Fruit fly (Drosophila melanogaster) whole organism: ENCODE measurements around the gene Srg2.

Experiments used
- CG8478 ChIP-seq: fragments of >200 bp; optimal IDR thresholded peaks from 2 replicates; lab custom pipeline; 2018; ENCODE audit warnings: inconsistent platforms
- Dll ChIP-seq: fragments of >200 bp; optimal IDR thresholded peaks from 2 replicates; lab custom pipeline; 2017
- EcR ChIP-seq, 2 experiments: fragments of >200 bp; optimal IDR thresholded peaks; 2 replicates each; lab custom pipeline; 2017; ENCODE audit warnings: missing biosample characterization in 2 of 2, missing genetic modification characterization in 2 of 2, missing genetic modification reagents in 2 of 2
- pan ChIP-seq: fragments of >200 bp; optimal IDR thresholded peaks from 2 replicates; lab custom pipeline; 2017
- psq ChIP-seq: fragments of >200 bp; optimal IDR thresholded peaks from 2 replicates; lab custom pipeline; 2017
- usp ChIP-seq: fragments of >200 bp; optimal IDR thresholded peaks from 2 replicates; lab custom pipeline; 2017; ENCODE audit warnings: missing biosample characterization, missing genetic modification characterization, mixed read lengths

The Srg2 gene

DNA sequence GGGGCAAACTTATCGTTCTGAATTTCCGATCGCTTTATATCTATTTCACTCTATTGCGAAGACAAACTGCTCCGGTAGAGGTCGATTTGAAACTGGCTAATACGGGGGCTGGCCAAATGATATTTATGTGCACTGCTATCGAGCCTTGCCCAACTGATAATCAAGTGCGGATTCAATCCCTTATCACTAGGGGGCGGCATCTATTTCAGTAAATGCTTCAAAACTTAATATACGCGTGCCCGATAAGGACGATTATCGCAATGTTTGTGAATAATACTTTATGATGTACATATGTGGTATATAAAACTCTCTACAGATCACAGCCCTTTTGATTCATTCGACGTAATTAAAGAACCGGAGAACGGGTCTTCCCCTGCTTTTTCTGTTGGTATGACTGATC, at the start of gene Srg2:
Gene Srg2, minus strand, starts transcription at position 101 of the 400 bp plus-strand sequence.
- TF ChIP-seq CG8478 (lab: Kevin White, UChicago) (no peak), pan (no peak), Dll (lab: Kevin White, UChicago) (no peak), EcR (GFP tag; optimal IDR thresholded peaks at IDR 0.05; lab: Kevin White, UChicago) (no peak), usp (GFP tag; lab: Kevin White, UChicago) (no peak), psq (no peak)

DNA sequence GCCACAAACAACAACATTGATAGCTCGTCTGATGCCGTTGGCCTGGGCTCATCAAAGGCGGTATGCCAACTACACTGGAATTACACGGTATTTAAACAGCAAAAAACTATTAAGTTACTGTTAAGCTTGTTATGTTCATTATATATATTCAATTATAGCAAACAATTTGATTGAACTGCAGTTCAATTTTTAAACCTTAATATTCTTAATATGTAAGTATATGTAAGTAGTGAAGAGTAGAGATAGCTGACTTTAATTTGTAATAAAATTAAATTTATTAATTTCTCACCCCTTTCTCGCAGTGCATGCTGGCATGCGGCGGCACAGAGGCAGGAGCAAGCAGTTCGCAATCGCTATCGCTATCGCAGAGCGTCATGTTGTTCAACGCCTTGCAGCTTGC, 12.5 kb upstream of the Srg2 start:
- TF ChIP-seq usp (GFP tag; lab: Kevin White, UChicago) (no peak), CG8478 (lab: Kevin White, UChicago) (no peak), pan (no peak), Dll (lab: Kevin White, UChicago) (no peak), psq (no peak), EcR (GFP tag; optimal IDR thresholded peaks at IDR 0.05; lab: Kevin White, UChicago) (no peak)

DNA sequence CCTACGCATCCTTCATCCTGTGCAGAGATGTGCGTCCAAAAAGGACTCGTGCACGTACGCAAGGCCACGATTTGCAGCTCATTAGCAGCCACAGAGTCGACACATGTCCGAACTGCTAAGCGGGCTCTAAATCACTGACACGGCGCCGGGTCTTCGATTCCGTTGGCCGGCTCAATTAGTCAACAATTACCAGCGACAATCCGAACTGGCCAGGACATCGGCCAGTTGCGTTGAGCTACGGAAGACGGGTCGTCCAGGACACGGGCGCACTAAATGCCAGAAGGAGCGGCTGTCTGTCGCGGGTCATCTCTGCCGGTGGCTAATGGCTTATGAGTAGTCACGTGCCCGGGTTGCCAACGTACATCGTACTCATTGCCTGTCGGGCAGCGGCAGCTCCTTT, 7.9 kb upstream of the Srg2 start:
- TF ChIP-seq CG8478 (lab: Kevin White, UChicago) (no peak), pan (no peak), Dll (lab: Kevin White, UChicago) (no peak), EcR (GFP tag; optimal IDR thresholded peaks at IDR 0.05; lab: Kevin White, UChicago) (no peak), psq (no peak), usp (GFP tag; lab: Kevin White, UChicago) (no peak)

DNA sequence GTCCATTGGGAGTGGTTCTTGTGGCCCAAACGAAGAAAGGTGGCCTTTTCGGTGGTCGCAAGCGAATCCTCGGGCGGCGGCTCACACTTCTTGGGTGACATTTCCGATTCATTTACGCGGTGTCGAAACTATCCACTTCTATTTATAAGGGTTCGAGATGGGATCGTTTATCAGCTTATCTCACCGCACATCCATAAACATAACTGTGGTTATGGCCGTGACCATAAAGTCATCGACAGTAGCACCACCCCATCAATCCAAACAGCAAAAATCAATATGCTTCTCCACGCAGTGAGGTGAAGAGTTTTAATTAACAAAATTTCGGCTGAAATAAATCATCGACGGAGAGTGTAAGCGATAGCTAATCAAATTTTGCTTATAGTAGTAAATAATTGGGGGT, 2.9 kb upstream of the Srg2 start, which contains the start of gene CG42826:
Gene CG42826, minus strand, starts transcription at position 101 of the 400 bp plus-strand sequence.
- no peak for TF ChIP-seq psq
- TF ChIP-seq usp (GFP tag; lab: Kevin White, UChicago) = no peak
- TF ChIP-seq Dll (lab: Kevin White, UChicago) = no peak
- TF ChIP-seq EcR (GFP tag; optimal IDR thresholded peaks at IDR 0.05; lab: Kevin White, UChicago) = no peak
- TF ChIP-seq pan = no peak
- TF ChIP-seq CG8478 (lab: Kevin White, UChicago) = no peak

DNA sequence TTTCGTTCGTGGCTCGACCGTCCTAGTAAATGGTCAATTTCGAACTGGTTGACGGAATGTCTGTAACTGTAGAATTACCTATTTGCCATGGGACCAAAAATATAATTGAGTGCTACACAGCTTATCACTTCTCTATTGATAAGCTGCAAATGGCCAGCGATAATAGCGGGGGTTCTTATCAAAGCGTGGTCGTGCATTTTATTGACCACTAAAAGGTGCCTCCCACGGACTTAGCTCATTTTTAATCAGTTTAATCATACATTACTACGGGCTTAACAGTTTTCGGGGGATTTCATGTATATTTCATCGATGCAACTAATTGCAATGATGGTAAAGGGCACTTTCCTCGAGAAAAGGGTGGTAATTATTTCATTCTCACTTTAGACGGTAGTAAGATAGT, 3.2 kb downstream of the Srg2 start, which contains the start of gene CG32054:
Gene CG32054, minus strand, starts transcription at position 17 of the 400 bp plus-strand sequence.
- TF ChIP-seq Dll (lab: Kevin White, UChicago) = no peak
- TF ChIP-seq usp (GFP tag; lab: Kevin White, UChicago) = no peak
- no peak for TF ChIP-seq EcR (GFP tag; optimal IDR thresholded peaks at IDR 0.05; lab: Kevin White, UChicago)
- no peak for TF ChIP-seq psq
- TF ChIP-seq pan = no peak
- TF ChIP-seq CG8478 (lab: Kevin White, UChicago) = no peak

DNA sequence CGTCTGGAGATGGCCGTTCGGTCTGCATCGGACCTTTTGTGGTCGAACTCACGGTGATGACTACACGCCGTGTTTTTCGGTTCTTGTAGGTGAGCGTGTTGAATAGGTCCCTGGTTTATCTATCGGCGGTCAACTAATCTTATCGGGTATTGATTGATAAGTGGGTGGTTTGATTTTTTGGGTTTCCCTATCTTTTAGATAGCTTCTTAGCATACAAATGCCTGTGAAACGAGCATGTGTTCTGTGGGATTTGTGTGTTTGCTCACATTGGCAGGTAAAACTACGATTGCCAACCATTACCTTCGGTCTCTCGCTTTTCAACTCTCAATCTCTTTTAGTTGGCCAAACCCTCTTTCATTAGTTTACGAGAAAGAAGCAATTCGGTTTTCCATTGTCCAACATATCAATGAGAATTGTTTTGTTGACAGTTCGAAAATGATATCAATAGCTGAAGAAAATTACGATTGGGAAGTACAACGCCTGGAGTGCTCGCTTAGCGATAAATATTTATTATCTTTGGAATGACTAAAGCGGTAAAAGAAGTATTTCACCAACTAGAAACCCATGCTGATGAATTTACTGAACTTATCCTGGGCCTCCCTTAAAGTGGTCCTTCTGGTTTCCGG, 5.5 kb downstream of the Srg2 start, which contains the start of gene CG32053:
Gene CG32053, minus strand, starts transcription at position 69 of the 626 bp plus-strand sequence.
- TF ChIP-seq Dll (lab: Kevin White, UChicago) (no peak), usp (GFP tag; lab: Kevin White, UChicago) (no peak), pan (no peak), CG8478 (lab: Kevin White, UChicago) (no peak), EcR (GFP tag; optimal IDR thresholded peaks at IDR 0.05; lab: Kevin White, UChicago) (no peak), psq (no peak)

DNA sequence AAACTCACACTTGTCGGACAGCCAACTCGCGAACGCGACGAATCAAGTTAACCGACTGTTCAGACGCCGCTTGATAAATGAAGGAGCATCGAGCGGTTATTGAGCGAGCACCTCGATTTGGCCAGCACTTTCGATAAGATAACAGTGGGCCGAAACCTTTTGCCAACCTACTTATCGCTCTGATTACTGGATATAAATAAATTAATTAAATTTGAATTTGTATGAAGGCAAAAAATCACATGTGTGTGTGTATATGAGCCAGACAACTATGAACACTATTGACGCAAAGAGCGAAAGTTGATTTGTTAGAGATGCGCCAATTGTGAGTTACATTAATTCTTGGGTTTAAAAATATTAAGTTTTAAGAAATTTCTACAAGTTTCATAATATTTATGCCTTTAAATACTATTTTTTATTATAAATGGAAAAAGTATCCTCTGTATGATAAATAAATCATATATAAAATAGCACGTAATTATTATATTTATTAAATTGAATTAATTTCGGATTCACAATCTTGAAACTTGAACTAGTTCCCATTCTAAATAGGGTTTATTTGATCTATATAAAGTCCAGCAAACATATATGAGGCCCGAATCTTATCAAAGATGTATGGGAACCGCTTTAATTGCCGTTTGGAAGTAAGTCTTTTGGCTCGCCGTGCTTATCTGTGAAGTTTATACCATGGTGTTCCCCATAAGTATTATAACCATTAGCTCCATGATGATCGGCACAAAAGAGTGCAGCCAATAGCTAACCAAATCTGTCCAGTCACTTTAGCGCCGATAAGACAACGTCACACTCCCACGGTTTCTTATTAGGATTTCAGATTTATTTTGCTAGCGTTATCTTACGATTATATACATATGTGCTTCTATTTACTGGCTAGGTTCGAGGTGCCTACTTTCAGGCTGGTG, 8.3 kb downstream of the Srg2 start, which contains the start of gene CG14160:
Gene CG14160, minus strand, starts transcription at position 51 of the 917 bp plus-strand sequence.
- no peak for TF ChIP-seq pan
- TF ChIP-seq CG8478 (lab: Kevin White, UChicago) = no peak
- TF ChIP-seq psq = no peak
- TF ChIP-seq usp (GFP tag; lab: Kevin White, UChicago) = no peak
- no peak for TF ChIP-seq Dll (lab: Kevin White, UChicago)
- TF ChIP-seq EcR (GFP tag; optimal IDR thresholded peaks at IDR 0.05; lab: Kevin White, UChicago) = no peak

DNA sequence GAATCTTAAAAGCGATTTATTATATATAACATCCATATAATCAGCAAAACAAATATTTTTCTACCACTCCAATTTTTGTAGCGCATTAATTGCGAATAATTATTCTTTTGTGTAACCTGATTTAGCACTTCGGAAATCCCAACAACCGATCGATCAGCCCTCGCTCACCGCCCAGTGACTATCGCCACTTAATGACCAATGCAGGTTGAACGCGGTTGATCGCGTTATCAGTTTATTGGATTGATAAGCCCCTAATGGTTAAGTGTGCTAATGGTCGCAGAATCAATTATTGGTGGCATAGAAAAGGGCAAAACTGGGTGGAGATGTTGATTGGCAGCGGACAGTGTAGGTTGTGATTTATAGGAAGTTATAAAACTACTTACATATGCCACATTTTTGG, 9.5 kb downstream of the Srg2 start:
- no peak for TF ChIP-seq Dll (lab: Kevin White, UChicago)
- no peak for TF ChIP-seq EcR (GFP tag; optimal IDR thresholded peaks at IDR 0.05; lab: Kevin White, UChicago)
- TF ChIP-seq psq = no peak
- TF ChIP-seq CG8478 (lab: Kevin White, UChicago) = no peak
- no peak for TF ChIP-seq pan
- TF ChIP-seq usp (GFP tag; lab: Kevin White, UChicago) = no peak

DNA sequence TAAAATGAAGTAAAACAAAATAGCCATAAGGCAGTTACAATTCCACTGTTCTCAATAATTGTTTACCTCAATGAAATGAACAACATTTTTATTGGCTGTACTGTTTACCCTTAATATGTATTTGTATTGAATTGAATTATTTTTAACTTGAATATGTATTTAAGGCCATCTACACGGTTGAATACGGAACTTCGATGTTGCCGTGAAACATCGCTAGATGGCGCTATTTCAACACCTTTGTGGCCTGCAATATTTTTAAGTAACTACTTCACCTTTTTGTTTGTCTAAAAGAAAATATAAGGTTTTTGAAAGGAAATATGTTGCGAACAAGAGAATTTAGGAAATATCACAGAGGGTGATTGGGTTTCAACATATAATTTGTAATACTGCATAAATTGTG, 19.4 kb downstream of the Srg2 start:
- no peak for TF ChIP-seq pan
- no peak for TF ChIP-seq EcR (GFP tag; optimal IDR thresholded peaks at IDR 0.05; lab: Kevin White, UChicago)
- no peak for TF ChIP-seq Dll (lab: Kevin White, UChicago)
- TF ChIP-seq CG8478 (lab: Kevin White, UChicago) = no peak
- TF ChIP-seq psq = no peak

DNA sequence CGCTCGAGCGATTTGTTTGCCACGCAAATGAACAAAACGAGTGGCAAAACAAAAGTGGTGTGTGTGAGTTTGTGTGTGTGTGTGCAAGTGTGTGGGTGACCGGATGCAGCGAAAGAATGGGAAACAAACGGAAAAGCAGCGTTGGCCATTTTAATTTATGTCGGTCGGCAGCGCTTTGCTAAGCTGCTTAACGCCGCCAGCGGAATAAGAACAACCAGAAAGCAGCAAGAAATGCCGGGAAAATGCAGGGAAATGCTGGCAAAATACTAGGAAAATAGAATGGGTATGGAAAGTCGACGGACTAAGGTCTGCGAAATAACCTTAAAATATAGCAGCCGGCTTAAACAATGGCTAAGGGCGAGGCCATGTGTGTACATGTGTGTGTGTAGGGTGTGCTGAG, 45.3 kb downstream of the Srg2 start:
- TF ChIP-seq EcR (GFP tag; optimal IDR thresholded peaks at IDR 0.05; lab: Kevin White, UChicago) (no peak), CG8478 (lab: Kevin White, UChicago) (no peak)
